Fruit fly (Drosophila melanogaster) whole organism, wandering third instar larva: ENCODE measurements around the gene rush.

Experiments
- Abd-B ChIP-seq: fragments of >200 bp; optimal IDR thresholded peaks from 2 replicates; lab custom pipeline; 2017; ENCODE audit warnings: missing biosample characterization, missing genetic modification characterization
- CG9705 ChIP-seq: fragments of 200-800 bp; sonication (Bioruptor generic); optimal IDR thresholded peaks from 2 replicates; lab custom pipeline; 2018; ENCODE audit warnings: missing biosample characterization, mild to moderate bottlenecking, missing genetic modification characterization
- CrebA ChIP-seq: fragments of 200-800 bp; sonication (Bioruptor generic); optimal IDR thresholded peaks from 2 replicates; lab custom pipeline; 2016; ENCODE audit warnings: missing biosample characterization, mild to moderate bottlenecking, missing genetic modification characterization, borderline replicate concordance
- Dfd ChIP-seq: fragments of >200 bp; optimal IDR thresholded peaks from 2 replicates; lab custom pipeline; 2017; ENCODE audit warnings: missing biosample characterization, missing genetic modification characterization
- Dif ChIP-seq: fragments of 200-275, 200-300 bp; sonication (Bioruptor generic); optimal IDR thresholded peaks from 2 replicates; lab custom pipeline; 2018; ENCODE audit warnings: missing biosample characterization, missing genetic modification characterization; ENCODE audit not compliant: partially characterized antibody
- GATAd ChIP-seq: sonication (Bioruptor generic); optimal IDR thresholded peaks from 2 replicates; lab custom pipeline; 2016; ENCODE audit warnings: missing biosample characterization, missing genetic modification characterization
- Hnf4 ChIP-seq: fragments of 200-800 bp; sonication (Bioruptor generic); optimal IDR thresholded peaks from 2 replicates; lab custom pipeline; 2016; ENCODE audit warnings: missing biosample characterization, mild to moderate bottlenecking, missing genetic modification characterization
- Mio ChIP-seq: sonication (Bioruptor generic); optimal IDR thresholded peaks from 2 replicates; lab custom pipeline; 2016; ENCODE audit warnings: missing biosample characterization, missing genetic modification characterization
- Myc ChIP-seq: fragments of >200 bp; optimal IDR thresholded peaks from 2 replicates; lab custom pipeline; 2017
- N ChIP-seq: fragments of >200 bp; optimal IDR thresholded peaks from 2 replicates; lab custom pipeline; 2018; ENCODE audit warnings: missing biosample characterization, missing external identifiers, missing genetic modification characterization
- OdsH ChIP-seq: fragments of 200-800 bp; sonication (Bioruptor generic); optimal IDR thresholded peaks from 2 replicates; lab custom pipeline; 2016; ENCODE audit warnings: missing biosample characterization, mild to moderate bottlenecking, missing genetic modification characterization
- Rel ChIP-seq, 2 experiments: fragments of 200-800 bp; sonication (Bioruptor generic) in 1 of 2; optimal IDR thresholded peaks; 2 replicates in 1 of 2; 3 replicates in 1 of 2; lab custom pipeline; 2016 to 2019; ENCODE audit warnings: mild to moderate bottlenecking in 2 of 2, missing biosample characterization in 2 of 2, missing genetic modification characterization in 2 of 2, moderate library complexity in 1 of 2
- Sp1 ChIP-seq: fragments of 200-800 bp; sonication (Bioruptor generic); optimal IDR thresholded peaks from 3 replicates; lab custom pipeline; 2019; ENCODE audit warnings: missing biosample characterization, mild to moderate bottlenecking, missing genetic modification characterization, moderate library complexity
- Vsx2 ChIP-seq: fragments of 200-300, 225-300 bp; sonication (Bioruptor generic); optimal IDR thresholded peaks from 2 replicates; lab custom pipeline; 2018; ENCODE audit warnings: missing biosample characterization, missing genetic modification characterization; ENCODE audit not compliant: partially characterized antibody
- br ChIP-seq: fragments of 200-800 bp; sonication (Bioruptor generic); optimal IDR thresholded peaks from 2 replicates; lab custom pipeline; 2016; ENCODE audit warnings: missing biosample characterization, missing genetic modification characterization
- brk ChIP-seq: fragments of 200-800 bp; sonication (Bioruptor generic); optimal IDR thresholded peaks from 2 replicates; lab custom pipeline; 2016; ENCODE audit warnings: missing biosample characterization, mild to moderate bottlenecking, missing genetic modification characterization
- dl ChIP-seq, 2 experiments: fragments of 175-275, 200-275 bp in 1 of 2; fragments of 200-275 bp in 1 of 2; sonication (Bioruptor generic); optimal IDR thresholded peaks; lab custom pipeline; 2018; ENCODE audit warnings: mild to moderate bottlenecking in 2 of 2, missing biosample characterization in 2 of 2, missing genetic modification characterization in 2 of 2, moderate library complexity in 2 of 2; ENCODE audit not compliant: partially characterized antibody in 2 of 2, insufficient read depth in 1 of 2
- dmrt93B ChIP-seq: fragments of 200-800 bp; sonication (Bioruptor generic); optimal IDR thresholded peaks from 2 replicates; lab custom pipeline; 2018; ENCODE audit warnings: missing biosample characterization, mild to moderate bottlenecking, missing genetic modification characterization
- dsf ChIP-seq: sonication (Bioruptor generic); optimal IDR thresholded peaks from 2 replicates; lab custom pipeline; 2016; ENCODE audit warnings: missing biosample characterization, missing genetic modification characterization, borderline replicate concordance
- ey ChIP-seq: fragments of 200-800 bp; sonication (Bioruptor generic); optimal IDR thresholded peaks from 2 replicates; lab custom pipeline; 2016; ENCODE audit warnings: missing biosample characterization, missing genetic modification characterization
- foxo ChIP-seq, 2 experiments: fragments of 200-800 bp; sonication (Bioruptor generic); optimal IDR thresholded peaks; 2 replicates in 1 of 2; 3 replicates in 1 of 2; lab custom pipeline; 2016 to 2017; ENCODE audit warnings: missing biosample characterization in 2 of 2, missing genetic modification characterization in 2 of 2
- fru ChIP-seq: fragments of 200-800 bp; sonication (Bioruptor generic); optimal IDR thresholded peaks from 3 replicates; lab custom pipeline; 2016; ENCODE audit warnings: missing biosample characterization, mild to moderate bottlenecking, missing genetic modification characterization
- h ChIP-seq: fragments of 200-800 bp; sonication (Bioruptor generic); optimal IDR thresholded peaks from 3 replicates; lab custom pipeline; 2016; ENCODE audit warnings: missing biosample characterization, mild to moderate bottlenecking, missing genetic modification characterization
- jim ChIP-seq: fragments of 175-275, 200-325 bp; sonication (Bioruptor generic); optimal IDR thresholded peaks from 2 replicates; lab custom pipeline; 2016; ENCODE audit warnings: missing biosample characterization, mild to moderate bottlenecking, missing genetic modification characterization
- lola ChIP-seq: fragments of >200 bp; optimal IDR thresholded peaks from 2 replicates; lab custom pipeline; 2017; ENCODE audit warnings: missing biosample characterization, missing genetic modification characterization
- pan ChIP-seq: fragments of >200 bp; optimal IDR thresholded peaks from 2 replicates; lab custom pipeline; 2017
- psq ChIP-seq: fragments of 200-800 bp; sonication (Bioruptor generic); optimal IDR thresholded peaks from 3 replicates; lab custom pipeline; 2017; ENCODE audit warnings: missing biosample characterization, mild to moderate bottlenecking, missing genetic modification characterization, moderate library complexity
- sage ChIP-seq: fragments of 200-800 bp; sonication (Bioruptor generic); optimal IDR thresholded peaks from 2 replicates; lab custom pipeline; 2016; ENCODE audit warnings: missing biosample characterization, mild to moderate bottlenecking, missing genetic modification characterization
- sv ChIP-seq: fragments of 200-800 bp; sonication (Bioruptor generic); optimal IDR thresholded peaks from 3 replicates; lab custom pipeline; 2016; ENCODE audit warnings: missing biosample characterization, missing genetic modification characterization
- tai ChIP-seq: sonication (Bioruptor generic); optimal IDR thresholded peaks from 2 replicates; lab custom pipeline; 2016; ENCODE audit warnings: missing biosample characterization, missing genetic modification characterization
- usp ChIP-seq: fragments of >200 bp; optimal IDR thresholded peaks from 2 replicates; lab custom pipeline; 2017; ENCODE audit warnings: missing biosample characterization, missing genetic modification characterization
- woc ChIP-seq: sonication (Bioruptor generic); optimal IDR thresholded peaks from 2 replicates; lab custom pipeline; 2016; ENCODE audit warnings: missing biosample characterization, mild to moderate bottlenecking, missing genetic modification characterization

The rush gene

dm6 chrX:1465707-1466504 is 12.4 kb upstream of the rush start, which contains the start of the genes O-fut2 and CG14777 (continued):
- no peak for TF ChIP-seq CG9705 (GFP tag; lab: Kevin White, UChicago)
- TF ChIP-seq lola (GFP tag; lab: Kevin White, UChicago): no peak
- TF ChIP-seq Dif: no peak
- no peak for TF ChIP-seq foxo (GFP tag; optimal IDR thresholded peaks at IDR 0.05; lab: Kevin White, UChicago)
- TF ChIP-seq psq (GFP tag; lab: Kevin White, UChicago): peak; percentile 44
- no peak for TF ChIP-seq Mio (GFP tag; lab: Kevin White, UChicago)
- TF ChIP-seq Vsx2: no peak
- TF ChIP-seq, all 38 proteins: peak for 7

- TF ChIP-seq jim (no peak), CrebA (GFP tag; lab: Kevin White, UChicago) (no peak), h (GFP tag; lab: Kevin White, UChicago) (peak; percentile 4), fru (GFP tag; lab: Kevin White, UChicago) (no peak), sv (no peak), brk (GFP tag; lab: Kevin White, UChicago) (no peak), sage (GFP tag; lab: Kevin White, UChicago) (no peak), Abd-B (GFP tag; lab: Kevin White, UChicago) (no peak), woc (GFP tag; lab: Kevin White, UChicago) (no peak), ey (GFP tag; lab: Kevin White, UChicago) (no peak), br (GFP tag; lab: Kevin White, UChicago) (no peak), Vsx2 (no peak), Rel (GFP tag; optimal IDR thresholded peaks at IDR 0.05; lab: Kevin White, UChicago) (no peak), Rel (tag; optimal IDR thresholded peaks at IDR 0.05; lab: Kevin White, UChicago) (peak; percentile 51), dmrt93B (GFP tag; lab: Kevin White, UChicago) (no peak)
Measured at dm6 chrX:1466505-1467381, 11.6 kb upstream of the rush start.

- TF ChIP-seq dsf (GFP tag; lab: Kevin White, UChicago) (no peak), tai (no peak), Rel (GFP tag; optimal IDR thresholded peaks at IDR 0.05; lab: Kevin White, UChicago) (no peak), Rel (tag; optimal IDR thresholded peaks at IDR 0.05; lab: Kevin White, UChicago) (no peak), Myc (lab: Kevin White, UChicago) (no peak), GATAd (no peak), Mio (GFP tag; lab: Kevin White, UChicago) (no peak), Abd-B (GFP tag; lab: Kevin White, UChicago) (no peak), Sp1 (GFP tag; lab: Kevin White, UChicago) (no peak), Dfd (GFP tag; lab: Kevin White, UChicago) (no peak)
Measured at dm6 chrX:1467382-1467592, 11.1 kb upstream of the rush start, which contains the start of gene CG14778. Gene CG14778, plus strand, starts transcription at chrX:1467493.

- no peak for TF ChIP-seq brk (GFP tag; lab: Kevin White, UChicago)
- TF ChIP-seq Dif: no peak
- no peak for TF ChIP-seq br (GFP tag; lab: Kevin White, UChicago)
- TF ChIP-seq N (GFP tag; lab: Kevin White, UChicago): no peak
- TF ChIP-seq Abd-B (GFP tag; lab: Kevin White, UChicago): no peak
- no peak for TF ChIP-seq Mio (GFP tag; lab: Kevin White, UChicago)
- TF ChIP-seq usp (GFP tag; lab: Kevin White, UChicago): no peak
- TF ChIP-seq dl (GFP tag; optimal IDR thresholded peaks at IDR 0.05; lab: Kevin White, UChicago; ENCODE audit: insufficient read depth in 1 of 2, partially characterized antibody in 2 of 2): no peak
- no peak for TF ChIP-seq lola (GFP tag; lab: Kevin White, UChicago)
- TF ChIP-seq woc (GFP tag; lab: Kevin White, UChicago): no peak
- TF ChIP-seq h (GFP tag; lab: Kevin White, UChicago): no peak
- no peak for TF ChIP-seq CG9705 (GFP tag; lab: Kevin White, UChicago)
- TF ChIP-seq foxo (GFP tag; optimal IDR thresholded peaks at IDR 0.05; lab: Kevin White, UChicago): no peak
- TF ChIP-seq pan: no peak
- no peak for TF ChIP-seq ey (GFP tag; lab: Kevin White, UChicago)
- TF ChIP-seq Hnf4 (GFP tag; lab: Kevin White, UChicago): no peak
- TF ChIP-seq OdsH (GFP tag; lab: Kevin White, UChicago): no peak
- TF ChIP-seq Myc (lab: Kevin White, UChicago): no peak
Measured at dm6 chrX:1469717-1470116, 8.6 kb upstream of the rush start, which contains the start of gene CG32808. Gene CG32808, minus strand, starts transcription at chrX:1469817.
